Worm (Caenorhabditis elegans): Measurements from ENCODE around the gene mre-11.

DNA sequence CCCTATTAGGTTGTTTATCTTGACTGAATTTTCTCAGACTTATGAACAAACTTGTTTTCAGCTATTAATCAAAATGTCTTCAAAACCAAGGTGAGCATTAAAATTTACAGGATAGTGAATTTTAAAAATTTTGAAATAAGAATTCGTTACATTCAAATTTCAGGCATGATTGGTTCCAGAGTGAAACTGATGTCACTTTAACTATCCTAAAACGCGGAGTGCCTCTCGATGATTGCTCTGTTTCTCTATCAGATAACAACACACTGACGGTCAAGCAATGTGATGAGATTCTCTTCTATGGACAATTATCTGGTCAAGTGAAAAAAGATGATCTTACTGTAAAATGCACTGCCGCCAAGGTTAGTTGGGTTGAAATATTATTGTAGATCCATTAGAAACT, 34.7 kb upstream of the mre-11 start, which contains the start of gene D1054.3:
- TF ChIP-seq ces-1 (GFP tag; optimal IDR thresholded peaks at IDR 0.05) (no peak), efl-1 (optimal IDR thresholded peaks at IDR 0.05) (no peak), efl-1 (GFP tag; optimal IDR thresholded peaks at IDR 0.05 in 1 of 2) (no peak), unc-86 (tag; optimal IDR thresholded peaks at IDR 0.05) (no peak), lin-35 (GFP tag; optimal IDR thresholded peaks at IDR 0.05) (no peak), efl-3 (GFP tag; optimal IDR thresholded peaks at IDR 0.05) (no peak), nhr-76 (tag; optimal IDR thresholded peaks at IDR 0.05) (no peak), ceh-82 (tag; optimal IDR thresholded peaks at IDR 0.05) (no peak), ztf-4 (tag; optimal IDR thresholded peaks at IDR 0.05) (no peak), snpc-4 (tag; optimal IDR thresholded peaks at IDR 0.05) (no peak), unc-62 (GFP tag; optimal IDR thresholded peaks at IDR 0.05) (no peak), ztf-11 (tag; optimal IDR thresholded peaks at IDR 0.05) (no peak), nhr-28 (tag; optimal IDR thresholded peaks at IDR 0.05) (no peak), ama-1 (optimal IDR thresholded peaks at IDR 0.05) (no peak)

Data from whole organism, L1 larva.